Worm (Caenorhabditis elegans): ENCODE measurements around the gene Y45G5AM.9.

The Y45G5AM.9 gene

DNA sequence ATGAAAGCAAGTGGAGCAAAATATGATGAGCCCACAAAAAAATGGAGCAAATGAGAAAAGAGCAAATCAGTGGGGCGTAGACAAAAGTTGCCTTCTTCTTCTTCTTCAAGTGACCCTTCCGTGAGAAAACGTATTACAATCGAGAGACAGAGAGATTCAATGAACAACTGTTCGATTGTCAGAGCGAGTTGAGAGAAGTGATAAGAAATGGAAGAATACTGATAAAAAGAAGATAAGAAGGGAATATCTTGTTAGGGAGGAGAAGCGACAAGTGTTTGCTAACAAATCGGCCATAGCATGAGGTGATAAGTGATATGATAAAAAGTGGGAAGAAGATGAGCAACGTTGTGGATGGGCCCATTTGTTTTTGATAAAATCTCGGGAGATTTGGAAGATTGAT lies 37.1 kb downstream of the Y45G5AM.9 start (continued):
- TF ChIP-seq sptf-1 (tag; optimal IDR thresholded peaks at IDR 0.05) (no peak), nhr-11 (tag; optimal IDR thresholded peaks at IDR 0.05) (no peak), nhr-20 (tag; optimal IDR thresholded peaks at IDR 0.05) (peak; percentile 34), jun-1 (tag; optimal IDR thresholded peaks at IDR 0.05) (no peak), elt-2 (tag; optimal IDR thresholded peaks at IDR 0.05) (no peak), ama-1 (optimal IDR thresholded peaks at IDR 0.05) (no peak), C34B4.2 (tag; optimal IDR thresholded peaks at IDR 0.05) (no peak), swsn-7 (tag; optimal IDR thresholded peaks at IDR 0.05) (peak; percentile 4), lin-39 (tag; optimal IDR thresholded peaks at IDR 0.05) (no peak), nhr-71 (tag; optimal IDR thresholded peaks at IDR 0.05) (peak; percentile 64), mef-2 (tag; optimal IDR thresholded peaks at IDR 0.05) (no peak), pax-3 (tag; optimal IDR thresholded peaks at IDR 0.05) (no peak), blmp-1 (tag; optimal IDR thresholded peaks at IDR 0.05) (no peak), zag-1 (tag; optimal IDR thresholded peaks at IDR 0.05) (no peak), C16A3.4 (tag; optimal IDR thresholded peaks at IDR 0.05) (no peak), zip-4 (GFP tag; optimal IDR thresholded peaks at IDR 0.05) (no peak), nhr-77 (tag; optimal IDR thresholded peaks at IDR 0.05) (no peak), hlh-4 (tag; optimal IDR thresholded peaks at IDR 0.05) (no peak), pag-3 (tag; optimal IDR thresholded peaks at IDR 0.05; ENCODE audit: borderline replicate concordance, insufficient read depth) (no peak), hlh-17 (GFP tag; optimal IDR thresholded peaks at IDR 0.05; ENCODE audit: borderline replicate concordance) (no peak), ztf-4 (tag; optimal IDR thresholded peaks at IDR 0.05) (no peak), unc-86 (tag; optimal IDR thresholded peaks at IDR 0.05) (no peak), ets-5 (GFP tag; IDR thresholded peaks at IDR 0.05) (no peak), ceh-90 (tag; optimal IDR thresholded peaks at IDR 0.05) (no peak), mab-9 (GFP tag; IDR thresholded peaks at IDR 0.05) (no peak), ztf-11 (tag; optimal IDR thresholded peaks at IDR 0.05) (no peak), fos-1 (tag; optimal IDR thresholded peaks at IDR 0.05) (no peak), egl-13 (tag; optimal IDR thresholded peaks at IDR 0.05) (no peak), sup-37 (GFP tag; optimal IDR thresholded peaks at IDR 0.05) (no peak), fkh-8 (tag; optimal IDR thresholded peaks at IDR 0.05) (no peak), nhr-12 (tag; optimal IDR thresholded peaks at IDR 0.05) (no peak), alr-1 (tag; optimal IDR thresholded peaks at IDR 0.05; ENCODE audit: borderline replicate concordance) (no peak), hpl-2 (GFP tag; optimal IDR thresholded peaks at IDR 0.05) (no peak), mep-1 (tag; optimal IDR thresholded peaks at IDR 0.05) (no peak), grh-1 (GFP tag; IDR thresholded peaks at IDR 0.05) (no peak), egl-27 (tag; optimal IDR thresholded peaks at IDR 0.05) (no peak), nhr-47 (tag; optimal IDR thresholded peaks at IDR 0.05) (no peak), irx-1 (tag; optimal IDR thresholded peaks at IDR 0.05) (no peak), rnt-1 (tag; optimal IDR thresholded peaks at IDR 0.05) (peak; percentile 51), aha-1 (tag; optimal IDR thresholded peaks at IDR 0.05) (no peak), snu-23 (GFP tag; optimal IDR thresholded peaks at IDR 0.05) (peak; percentile 26), lin-14 (GFP tag; optimal IDR thresholded peaks at IDR 0.05) (peak; percentile 88), ceh-88 (GFP tag; IDR thresholded peaks at IDR 0.05) (no peak), nhr-28 (tag; optimal IDR thresholded peaks at IDR 0.05) (no peak), nhr-237 (tag; optimal IDR thresholded peaks at IDR 0.05) (no peak)

DNA sequence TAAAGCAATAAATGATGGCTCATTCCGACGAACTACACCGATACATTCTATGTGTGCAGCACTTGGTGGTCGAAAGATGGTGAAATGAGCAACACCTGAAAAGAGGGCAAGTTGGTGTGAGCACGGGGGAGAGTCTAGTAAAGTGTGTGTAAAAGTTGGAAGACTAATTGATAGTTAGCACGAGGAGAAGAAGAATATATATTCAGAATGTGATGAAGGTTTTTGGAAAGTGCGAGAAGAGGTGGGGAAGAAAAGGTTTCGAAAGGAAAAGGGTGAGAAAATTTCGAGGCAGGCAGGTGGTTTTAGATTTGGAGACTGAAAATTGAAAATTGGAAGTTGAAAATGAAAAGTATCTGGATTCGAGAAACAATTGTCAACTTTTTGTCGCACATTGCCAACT lies 42.2 kb downstream of the Y45G5AM.9 start, which contains the start of gene Y45G5AM.6:
Gene Y45G5AM.6 (minus strand): TSS at position 101 of the 400 bp plus-strand sequence.
- TF ChIP-seq lin-35 (GFP tag; optimal IDR thresholded peaks at IDR 0.05) (no peak), isw-1 (GFP tag; IDR thresholded peaks at IDR 0.05) (no peak), ceh-8 (GFP tag; optimal IDR thresholded peaks at IDR 0.05) (no peak), xbp-1 (tag; optimal IDR thresholded peaks at IDR 0.05) (no peak), efl-3 (GFP tag; optimal IDR thresholded peaks at IDR 0.05) (no peak), pag-3 (tag; optimal IDR thresholded peaks at IDR 0.05; ENCODE audit: borderline replicate concordance, insufficient read depth) (no peak), snpc-4 (tag; optimal IDR thresholded peaks at IDR 0.05) (no peak), nhr-237 (tag; optimal IDR thresholded peaks at IDR 0.05) (no peak), Y116A8C.19 (tag; optimal IDR thresholded peaks at IDR 0.05; ENCODE audit: borderline replicate concordance) (no peak), blmp-1 (tag; optimal IDR thresholded peaks at IDR 0.05) (no peak), pqm-1 (tag; optimal IDR thresholded peaks at IDR 0.05) (no peak), fos-1 (tag; optimal IDR thresholded peaks at IDR 0.05) (no peak), fkh-8 (tag; optimal IDR thresholded peaks at IDR 0.05) (no peak), mef-2 (tag; optimal IDR thresholded peaks at IDR 0.05) (no peak), unc-30 (tag; optimal IDR thresholded peaks at IDR 0.05) (no peak)
